Fruit fly (Drosophila melanogaster): Measurements from ENCODE around the gene CG16704.

CG16704 gene

DNA sequence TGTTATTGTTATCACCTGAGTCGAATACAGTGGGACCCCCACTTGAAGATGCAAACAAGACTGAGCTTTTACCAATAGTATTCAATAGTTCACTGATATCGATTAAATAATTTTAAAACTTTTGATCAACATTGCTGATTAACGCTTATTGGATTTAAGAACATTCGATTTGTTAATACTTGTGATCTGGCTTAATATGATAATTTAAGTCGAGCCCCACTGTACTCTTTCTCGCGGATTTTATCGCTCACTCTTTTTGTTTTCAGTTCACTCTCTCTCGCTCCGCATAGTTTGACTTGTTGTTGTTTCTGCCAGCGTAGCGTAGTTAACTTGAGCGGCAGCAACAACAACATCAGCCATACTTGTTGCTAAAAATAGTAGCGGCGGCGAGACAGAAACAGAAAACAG, 36.7 kb downstream of the CG16704 start (continued):
- TF ChIP-seq zen (tag; optimal IDR thresholded peaks at IDR 0.05) (peak; percentile 95), CG5245 (GFP tag; optimal IDR thresholded peaks at IDR 0.05) (peak; percentile 98), Camta (GFP tag; optimal IDR thresholded peaks at IDR 0.05) (peak; percentile 98), grau (tag; optimal IDR thresholded peaks at IDR 0.05) (peak; percentile 100), chinmo (GFP tag; IDR thresholded peaks at IDR 0.05; ENCODE audit: partially characterized antibody) (peak; percentile 74; the same call in 1 of the 4 replicates)

DNA sequence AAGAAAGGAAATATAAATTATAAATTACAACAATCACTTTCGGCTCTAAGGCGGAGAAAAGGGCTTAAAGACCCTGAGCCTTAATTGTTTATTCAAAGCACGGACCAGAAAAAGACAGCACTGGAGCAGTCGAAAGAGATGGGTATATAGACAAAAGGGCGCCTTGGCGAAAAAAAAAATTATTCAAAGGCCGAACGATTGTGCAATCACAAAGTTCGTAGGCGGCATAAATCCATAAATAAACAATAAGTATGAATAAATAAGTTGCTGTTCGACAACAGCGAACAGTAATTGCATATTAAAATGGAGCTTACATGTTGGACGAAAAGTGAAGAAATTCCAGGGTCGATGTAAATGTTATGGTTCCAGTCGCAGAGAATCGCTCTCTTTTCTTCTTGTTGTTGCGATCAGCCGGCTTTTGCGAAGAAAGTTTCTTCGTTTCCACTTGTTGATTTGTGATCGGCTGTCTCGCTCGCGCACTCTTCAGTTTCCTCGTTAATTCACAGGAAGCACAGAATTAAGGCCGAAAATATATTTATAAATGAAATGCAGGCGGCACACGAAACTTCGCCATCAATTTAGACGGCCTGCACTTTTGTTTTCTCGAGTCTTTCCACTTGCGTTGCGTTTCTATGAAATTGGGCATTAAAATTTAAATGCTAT, 37.3 kb downstream of the CG16704 start:
- TF ChIP-seq vvl (GFP tag; IDR thresholded peaks at IDR 0.05) (peak; percentile 75; the same call in 1 of the 2 replicates), CG3838 (GFP tag; optimal IDR thresholded peaks at IDR 0.05) (no peak), sr (GFP tag; IDR thresholded peaks at IDR 0.05) (peak; percentile 35; the same call in 1 of the 3 replicates), disco-r (GFP tag; optimal IDR thresholded peaks at IDR 0.05) (no peak), Hr39 (optimal IDR thresholded peaks at IDR 0.05) (no peak), kah (GFP tag; optimal IDR thresholded peaks at IDR 0.05) (peak; percentile 97), chinmo (GFP tag; IDR thresholded peaks at IDR 0.05; ENCODE audit: partially characterized antibody) (0 out of 4 replicates have a peak, but pooled peaks have one; percentile 25), Pdp1 (GFP tag; optimal IDR thresholded peaks at IDR 0.05) (peak in 1 of 2 experiments; percentile 77)

dm6 chr2L:3648173-3648972, 44.0 kb downstream of the CG16704 start:
- TF ChIP-seq CoRest (tag; optimal IDR thresholded peaks at IDR 0.05) (no peak), PHDP (tag; optimal IDR thresholded peaks at IDR 0.05) (peak; percentile 8), Camta (GFP tag; optimal IDR thresholded peaks at IDR 0.05) (no peak), fd64A (GFP tag; optimal IDR thresholded peaks at IDR 0.05) (no peak), dmrt99B (tag; optimal IDR thresholded peaks at IDR 0.05) (no peak), CG10543 (GFP tag; optimal IDR thresholded peaks at IDR 0.05) (no peak), CG2199 (GFP tag; IDR thresholded peaks at IDR 0.05) (no peak), pnt (GFP tag; optimal IDR thresholded peaks at IDR 0.05) (no peak), usp (GFP tag; optimal IDR thresholded peaks at IDR 0.05) (no peak), HLH54F (GFP tag; optimal IDR thresholded peaks at IDR 0.05) (no peak), GATAe (GFP tag; conservative IDR thresholded peaks at IDR 0.05) (no peak), gro (GFP tag; optimal IDR thresholded peaks at IDR 0.05) (no peak), bbx (GFP tag; IDR thresholded peaks at IDR 0.05; ENCODE audit: partially characterized antibody) (peak; percentile 38; the same call in 1 of the 2 replicates), CG2120 (GFP tag; optimal IDR thresholded peaks at IDR 0.05) (peak; percentile 30), yki (optimal IDR thresholded peaks at IDR 0.05) (no peak), Kr (GFP tag; optimal IDR thresholded peaks at IDR 0.05) (no peak), CTCF (GFP tag; optimal IDR thresholded peaks at IDR 0.05) (peak; percentile 12), Nf-YB (GFP tag; optimal IDR thresholded peaks at IDR 0.05) (no peak), scrt (GFP tag; optimal IDR thresholded peaks at IDR 0.05) (no peak), gcm (GFP tag; optimal IDR thresholded peaks at IDR 0.05) (peak; percentile 11), CG7839 (tag; optimal IDR thresholded peaks at IDR 0.05) (no peak), Fer3 (tag; optimal IDR thresholded peaks at IDR 0.05) (no peak), Bgb (GFP tag; IDR thresholded peaks at IDR 0.05; ENCODE audit: partially characterized antibody) (peak; percentile 40; the same call in 1 of the 2 replicates), CG12219 (GFP tag; optimal IDR thresholded peaks at IDR 0.05) (no peak), Myb (GFP tag; optimal IDR thresholded peaks at IDR 0.05) (peak; percentile 73), peb (GFP tag; IDR thresholded peaks at IDR 0.05) (no peak), CG3847 (GFP tag; IDR thresholded peaks at IDR 0.05) (no peak), pzg (GFP tag; optimal IDR thresholded peaks at IDR 0.05) (peak; percentile 19), crp (GFP tag; optimal IDR thresholded peaks at IDR 0.05) (no peak), CG11695 (GFP tag; IDR thresholded peaks at IDR 0.05) (0 out of 3 replicates have a peak, but pooled peaks have one; percentile 16), hbn (GFP tag; IDR thresholded peaks at IDR 0.05; ENCODE audit: partially characterized antibody) (peak; percentile 74), lov (optimal IDR thresholded peaks at IDR 0.05) (no peak), lov (GFP tag; IDR thresholded peaks at IDR 0.05) (no peak), sens (GFP tag) (peak; percentile 57), bcd (GFP tag; optimal IDR thresholded peaks at IDR 0.05) (no peak)

Data from whole organism, embryonic.